Fruit fly (Drosophila melanogaster): ENCODE results near the gene Acsf3.
A peak's percentile ranks its signal among the peaks of the same experiment; 100 is the strongest.

The Acsf3 gene

DNA sequence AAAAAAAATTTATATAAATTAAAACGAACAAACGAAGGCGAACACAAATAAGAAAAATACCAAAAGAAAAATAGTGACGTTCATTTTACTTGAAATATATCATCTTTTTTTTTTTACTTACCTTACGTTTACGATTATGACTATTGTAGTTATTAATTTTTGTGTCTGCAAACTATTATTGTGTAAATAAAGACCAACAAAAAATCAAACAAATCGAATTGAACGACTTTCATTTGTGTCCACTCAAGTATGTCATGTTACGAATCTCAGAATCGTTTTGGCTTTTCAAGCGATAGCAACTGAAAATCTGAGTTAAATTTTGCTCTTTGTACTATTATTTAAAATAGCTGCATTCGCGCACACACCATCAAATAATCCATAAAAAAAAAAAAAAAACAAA, at the start of gene Acsf3:
Gene Acsf3, plus strand, starts transcription at position 301 of the 400 bp plus-strand sequence.
- no peak for TF ChIP-seq tj (GFP tag; optimal IDR thresholded peaks at IDR 0.05)
- no peak for TF ChIP-seq CG1620 (GFP tag; optimal IDR thresholded peaks at IDR 0.05)
- no peak for TF ChIP-seq bab1 (GFP tag; optimal IDR thresholded peaks at IDR 0.05)
- TF ChIP-seq CG11617 (GFP tag; optimal IDR thresholded peaks at IDR 0.05): no peak
- TF ChIP-seq pad (GFP tag; optimal IDR thresholded peaks at IDR 0.05): no peak
- TF ChIP-seq toe (GFP tag; optimal IDR thresholded peaks at IDR 0.05): no peak

dm6 chrX:7284964-7285363, 43.9 kb upstream of the Acsf3 start:
- TF ChIP-seq CG7101 (tag; optimal IDR thresholded peaks at IDR 0.05): no peak
- no peak for TF ChIP-seq cic (GFP tag; optimal IDR thresholded peaks at IDR 0.05)
- TF ChIP-seq ovo (GFP tag; optimal IDR thresholded peaks at IDR 0.05): no peak
- no peak for TF ChIP-seq Hr96 (GFP tag; optimal IDR thresholded peaks at IDR 0.05)
- no peak for TF ChIP-seq CG5204 (GFP tag; optimal IDR thresholded peaks at IDR 0.05)
- TF ChIP-seq CG7045 (GFP tag; optimal IDR thresholded peaks at IDR 0.05): no peak
- no peak for TF ChIP-seq toe (GFP tag; optimal IDR thresholded peaks at IDR 0.05)
- TF ChIP-seq CG12768 (GFP tag; optimal IDR thresholded peaks at IDR 0.05): no peak

dm6 chrX:7285410-7285809, 43.4 kb upstream of the Acsf3 start:
- TF ChIP-seq CG5204 (GFP tag; optimal IDR thresholded peaks at IDR 0.05): no peak
- no peak for TF ChIP-seq Clk (GFP tag; optimal IDR thresholded peaks at IDR 0.05)
- no peak for TF ChIP-seq Crg-1 (GFP tag; optimal IDR thresholded peaks at IDR 0.05)
- no peak for TF ChIP-seq Mnt (GFP tag; optimal IDR thresholded peaks at IDR 0.05)
- no peak for TF ChIP-seq CG33017 (tag; optimal IDR thresholded peaks at IDR 0.05)
- no peak for TF ChIP-seq CG7045 (GFP tag; optimal IDR thresholded peaks at IDR 0.05)
- no peak for TF ChIP-seq Hr96 (GFP tag; optimal IDR thresholded peaks at IDR 0.05)
- no peak for TF ChIP-seq CG14711 (tag; optimal IDR thresholded peaks at IDR 0.05)
- TF ChIP-seq CG7101 (tag; optimal IDR thresholded peaks at IDR 0.05): no peak
- TF ChIP-seq CG12768 (GFP tag; optimal IDR thresholded peaks at IDR 0.05): no peak
- no peak for TF ChIP-seq CG11617 (GFP tag; optimal IDR thresholded peaks at IDR 0.05)
- no peak for TF ChIP-seq pad (GFP tag; optimal IDR thresholded peaks at IDR 0.05)
- TF ChIP-seq kay (GFP tag; ENCODE audit: borderline replicate concordance): no peak
- no peak for TF ChIP-seq cnc (optimal IDR thresholded peaks at IDR 0.05)
- no peak for TF ChIP-seq CG1620 (GFP tag; optimal IDR thresholded peaks at IDR 0.05)

- peak; percentile 62 for TF ChIP-seq CG14711 (tag; optimal IDR thresholded peaks at IDR 0.05)
- TF ChIP-seq kay (GFP tag; ENCODE audit: borderline replicate concordance): no peak
- peak; percentile 18 for TF ChIP-seq CG7045 (GFP tag; optimal IDR thresholded peaks at IDR 0.05)
- peak; percentile 66 for TF ChIP-seq CG11617 (GFP tag; optimal IDR thresholded peaks at IDR 0.05)
- peak; percentile 30 for TF ChIP-seq Mnt (GFP tag; optimal IDR thresholded peaks at IDR 0.05)
- peak; percentile 4 for TF ChIP-seq tj (GFP tag; optimal IDR thresholded peaks at IDR 0.05)
- TF ChIP-seq CG5204 (GFP tag; optimal IDR thresholded peaks at IDR 0.05): peak; percentile 64
- TF ChIP-seq bab1 (GFP tag; optimal IDR thresholded peaks at IDR 0.05): peak; percentile 67
- TF ChIP-seq Clk (GFP tag; optimal IDR thresholded peaks at IDR 0.05): no peak
- TF ChIP-seq cnc (optimal IDR thresholded peaks at IDR 0.05): peak; percentile 34 to 59
- peak; percentile 52 for TF ChIP-seq Hr96 (GFP tag; optimal IDR thresholded peaks at IDR 0.05)
- TF ChIP-seq CG12768 (GFP tag; optimal IDR thresholded peaks at IDR 0.05): no peak
- TF ChIP-seq cic (GFP tag; optimal IDR thresholded peaks at IDR 0.05): no peak
- peak; percentile 54 for TF ChIP-seq CG33017 (tag; optimal IDR thresholded peaks at IDR 0.05)
- peak; percentile 95 for TF ChIP-seq pad (GFP tag; optimal IDR thresholded peaks at IDR 0.05)
- TF ChIP-seq CG1620 (GFP tag; optimal IDR thresholded peaks at IDR 0.05): peak; percentile 69
- no peak for TF ChIP-seq Crg-1 (GFP tag; optimal IDR thresholded peaks at IDR 0.05)
- TF ChIP-seq ovo (GFP tag; optimal IDR thresholded peaks at IDR 0.05): peak; percentile 76
- TF ChIP-seq toe (GFP tag; optimal IDR thresholded peaks at IDR 0.05): peak; percentile 29
- TF ChIP-seq CG7101 (tag; optimal IDR thresholded peaks at IDR 0.05): peak; percentile 70
Observed at dm6 chrX:7285995-7286985, 42.6 kb upstream of the Acsf3 start, which contains the start of gene CG2059. Gene CG2059, plus strand, starts transcription at chrX:7286358.

DNA sequence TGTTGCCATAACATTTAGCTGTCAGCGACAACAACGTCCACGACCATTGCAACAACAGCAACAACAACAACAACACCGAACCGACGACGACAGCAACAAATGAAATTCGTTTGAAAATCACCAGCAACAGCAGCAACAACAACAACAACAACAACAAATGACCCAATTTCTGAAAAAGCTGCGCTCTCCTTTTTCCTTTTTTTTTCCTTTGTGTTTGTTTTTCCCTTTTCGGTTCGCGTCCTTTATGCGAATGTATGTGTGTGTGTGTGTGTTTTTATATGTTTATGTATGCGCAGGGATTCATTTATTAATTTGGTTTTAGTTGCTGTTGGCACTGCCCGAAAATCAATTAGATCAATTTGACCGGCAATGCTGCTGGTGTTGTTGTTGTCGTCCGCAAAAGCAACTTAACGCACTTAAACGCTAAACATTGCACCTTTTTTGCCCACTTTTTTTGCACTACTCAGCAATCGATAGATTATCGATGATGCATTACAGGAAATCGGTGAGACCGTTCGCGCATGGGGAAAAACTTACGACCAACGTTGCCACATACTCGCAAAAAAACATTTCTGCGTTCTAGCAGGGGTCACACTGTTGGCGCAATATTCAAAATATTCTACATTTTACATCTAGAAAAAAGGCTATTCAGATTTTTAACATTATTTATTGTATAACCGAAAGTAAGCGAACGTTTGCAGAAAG, 37.9 kb upstream of the Acsf3 start, which contains the start of gene unc-119:
Gene unc-119, minus strand, starts transcription at position 488 of the 705 bp plus-strand sequence.
- peak; percentile 89 for TF ChIP-seq tj (GFP tag; optimal IDR thresholded peaks at IDR 0.05)
- peak; percentile 4 for TF ChIP-seq CG1620 (GFP tag; optimal IDR thresholded peaks at IDR 0.05)
- no peak for TF ChIP-seq CG12768 (GFP tag; optimal IDR thresholded peaks at IDR 0.05)
- TF ChIP-seq Mnt (GFP tag; optimal IDR thresholded peaks at IDR 0.05): peak; percentile 24
- no peak for TF ChIP-seq toe (GFP tag; optimal IDR thresholded peaks at IDR 0.05)
- no peak for TF ChIP-seq Hr96 (GFP tag; optimal IDR thresholded peaks at IDR 0.05)
- no peak for TF ChIP-seq CG7045 (GFP tag; optimal IDR thresholded peaks at IDR 0.05)
- TF ChIP-seq CG33017 (tag; optimal IDR thresholded peaks at IDR 0.05): no peak
- TF ChIP-seq cic (GFP tag; optimal IDR thresholded peaks at IDR 0.05): peak; percentile 11
- TF ChIP-seq kay (GFP tag; ENCODE audit: borderline replicate concordance): no peak
- no peak for TF ChIP-seq CG5204 (GFP tag; optimal IDR thresholded peaks at IDR 0.05)
- no peak for TF ChIP-seq ovo (GFP tag; optimal IDR thresholded peaks at IDR 0.05)
- peak; percentile 2 for TF ChIP-seq bab1 (GFP tag; optimal IDR thresholded peaks at IDR 0.05)
- TF ChIP-seq CG14711 (tag; optimal IDR thresholded peaks at IDR 0.05): peak; percentile 9
- TF ChIP-seq CG11617 (GFP tag; optimal IDR thresholded peaks at IDR 0.05): peak; percentile 17
- peak; percentile 13 for TF ChIP-seq CG7101 (tag; optimal IDR thresholded peaks at IDR 0.05)
- no peak for TF ChIP-seq cnc (optimal IDR thresholded peaks at IDR 0.05)
- TF ChIP-seq Clk (GFP tag; optimal IDR thresholded peaks at IDR 0.05): no peak
- peak; percentile 54 for TF ChIP-seq pad (GFP tag; optimal IDR thresholded peaks at IDR 0.05)
- TF ChIP-seq Crg-1 (GFP tag; optimal IDR thresholded peaks at IDR 0.05): peak; percentile 32

All from whole organism, adult.